Worm (Caenorhabditis elegans) whole organism, mixed stage, embryonic: Measurements from ENCODE around the gene ttr-24.

Experiments
- mep-1 ChIP-seq: fragments of 150-350 bp; optimal IDR thresholded peaks from 2 replicates; lab custom pipeline; 2017; ENCODE audit warnings: missing biosample characterization, missing genetic modification reagents, missing genetic modification characterization, inconsistent platforms
- nhr-237 ChIP-seq: fragments of 150-350 bp; optimal IDR thresholded peaks from 2 replicates; lab custom pipeline; 2014; ENCODE audit warnings: missing biosample characterization, missing genetic modification characterization
- pha-4 ChIP-seq: fragments of 150-350 bp; optimal IDR thresholded peaks from 2 replicates; lab custom pipeline; 2018; ENCODE audit warnings: missing biosample characterization, missing genetic modification reagents, missing genetic modification characterization
- snpc-4 ChIP-seq: fragments of 150-350 bp; optimal IDR thresholded peaks from 2 replicates; lab custom pipeline; 2014; ENCODE audit warnings: missing biosample characterization, missing genetic modification characterization

ce11 chrV:18536015-18536414, 20.4 kb downstream of the ttr-24 start:
- TF ChIP-seq pha-4 (tag; lab: Kevin White, UChicago): no peak
- no peak for TF ChIP-seq nhr-237 (tag; lab: Kevin White, UChicago)
- no peak for TF ChIP-seq mep-1 (tag; lab: Kevin White, UChicago)
- no peak for TF ChIP-seq snpc-4
